Worm (Caenorhabditis elegans) whole organism, L4 larva: ENCODE results near the gene Y52E8A.3.

Experiments
- D1046.2 ChIP-seq: fragments of 200-800 bp; sonication (Bioruptor generic); IDR thresholded peaks from 2 replicates; pipeline ENCODE4 v1.3.6; 2022; ENCODE audit warnings: missing genetic modification characterization, missing compliant biosample characterization
- F44E2.7 ChIP-seq: fragments of 200-800 bp; sonication (Bioruptor generic); IDR thresholded peaks from 2 replicates; pipeline ENCODE4 v2.1.2; 2022; ENCODE audit warnings: missing genetic modification characterization, missing compliant biosample characterization
- R02D3.7 ChIP-seq: fragments of 150-350 bp; sonication (generic microtip); optimal IDR thresholded peaks from 3 replicates; lab custom pipeline; 2014; ENCODE audit warnings: missing biosample characterization, missing genetic modification characterization
- T20F7.1 ChIP-seq: fragments of 200-800 bp; sonication (Bioruptor generic); optimal IDR thresholded peaks from 2 replicates; lab custom pipeline; 2018; ENCODE audit warnings: mild to moderate bottlenecking, missing genetic modification characterization, missing compliant biosample characterization
- T26A8.4 ChIP-seq: fragments of 200-800 bp; sonication (Bioruptor generic); IDR thresholded peaks from 2 replicates; pipeline ENCODE4 v1.3.6; 2022; ENCODE audit warnings: missing genetic modification characterization, missing compliant biosample characterization
- Y5F2A.4 ChIP-seq: fragments of 200-800 bp; sonication (Bioruptor generic); optimal IDR thresholded peaks from 2 replicates; lab custom pipeline; 2018; ENCODE audit warnings: mild to moderate bottlenecking, missing genetic modification characterization, missing compliant biosample characterization
- ceh-28 ChIP-seq: fragments of 150-350 bp; optimal IDR thresholded peaks from 2 replicates; lab custom pipeline; 2014; ENCODE audit warnings: missing biosample characterization, missing genetic modification reagents, missing genetic modification characterization
- ces-1 ChIP-seq: fragments of 150-350 bp; sonication (generic microtip); optimal IDR thresholded peaks from 4 replicates; lab custom pipeline; 2014; ENCODE audit warnings: missing biosample characterization, missing genetic modification reagents, missing genetic modification characterization
- cey-2 ChIP-seq: sonication (generic microtip); optimal IDR thresholded peaks from 3 replicates; lab custom pipeline; 2017; ENCODE audit warnings: missing genetic modification characterization, mild to moderate bottlenecking, missing compliant biosample characterization, antibody characterized with exemption, borderline replicate concordance; ENCODE audit not compliant: insufficient read depth
- daf-12 ChIP-seq: fragments of 150-350 bp; optimal IDR thresholded peaks from 2 replicates; lab custom pipeline; 2014; ENCODE audit warnings: missing biosample characterization, missing genetic modification reagents, missing genetic modification characterization
- daf-16 ChIP-seq, 3 experiments: sonication (generic microtip); optimal IDR thresholded peaks; 2 replicates each; lab custom pipeline; 2016 to 2017; ENCODE audit warnings: missing genetic modification characterization in 3 of 3, missing genetic modification reagents in 3 of 3, mild to moderate bottlenecking in 2 of 3, missing compliant biosample characterization in 2 of 3, missing biosample characterization in 1 of 3, moderate library complexity in 1 of 3
- daf-8 ChIP-seq: fragments of 200-800 bp; sonication (Bioruptor generic); IDR thresholded peaks from 2 replicates; pipeline ENCODE4 v1.3.6; 2022; ENCODE audit warnings: missing genetic modification characterization, missing compliant biosample characterization
- dmd-9 ChIP-seq: fragments of 200-800 bp; sonication (Bioruptor generic); IDR thresholded peaks from 2 replicates; pipeline ENCODE4 v1.3.6; 2022; ENCODE audit warnings: missing genetic modification reagents, missing genetic modification characterization, missing compliant biosample characterization
- dpl-1 ChIP-seq: fragments of 150-350 bp; optimal IDR thresholded peaks from 2 replicates; lab custom pipeline; 2014; ENCODE audit warnings: missing biosample characterization, missing genetic modification reagents, missing genetic modification characterization
- gei-8 ChIP-seq: fragments of 200-800 bp; sonication (Bioruptor generic); optimal IDR thresholded peaks from 2 replicates; lab custom pipeline; 2018; ENCODE audit warnings: mild to moderate bottlenecking, missing genetic modification characterization, missing compliant biosample characterization
- hif-1 ChIP-seq, 2 experiments: sonication (generic microtip); optimal IDR thresholded peaks; 2 replicates each; lab custom pipeline; 2016 to 2017; ENCODE audit warnings: missing compliant biosample characterization in 2 of 2, missing genetic modification characterization in 2 of 2, missing genetic modification reagents in 2 of 2, missing genotype in 2 of 2, mild to moderate bottlenecking in 1 of 2
- hlh-11 ChIP-seq: fragments of 200-800 bp; sonication (Bioruptor generic); optimal IDR thresholded peaks from 2 replicates; lab custom pipeline; 2018; ENCODE audit warnings: mild to moderate bottlenecking, missing genetic modification characterization, missing compliant biosample characterization
- hlh-30 ChIP-seq: sonication (generic microtip); optimal IDR thresholded peaks from 2 replicates; lab custom pipeline; 2017; ENCODE audit warnings: antibody characterized with exemption, mild to moderate bottlenecking, missing genetic modification characterization, missing compliant biosample characterization; ENCODE audit not compliant: insufficient read depth
- lim-7 ChIP-seq: fragments of 200-800 bp; sonication (Bioruptor generic); IDR thresholded peaks from 2 replicates; pipeline ENCODE4 v1.3.6; 2022; ENCODE audit warnings: missing genetic modification characterization, missing compliant biosample characterization
- lin-13 ChIP-seq: fragments of 150-350 bp; optimal IDR thresholded peaks from 2 replicates; lab custom pipeline; 2014; ENCODE audit warnings: missing biosample characterization, missing genetic modification reagents, missing genetic modification characterization
- lin-29 ChIP-seq: fragments of 200-800 bp; sonication (Bioruptor generic); IDR thresholded peaks from 2 replicates; pipeline ENCODE4 v1.3.6; 2022; ENCODE audit warnings: missing genetic modification reagents, missing genetic modification characterization, missing compliant biosample characterization
- lin-38 ChIP-seq: fragments of 200-800 bp; sonication (Bioruptor generic); IDR thresholded peaks from 2 replicates; pipeline ENCODE4 v1.3.6; 2022; ENCODE audit warnings: missing genetic modification reagents, missing genetic modification characterization, missing compliant biosample characterization
- lin-39 ChIP-seq: fragments of 150-350 bp; optimal IDR thresholded peaks from 2 replicates; lab custom pipeline; 2014; ENCODE audit warnings: missing biosample characterization, missing genetic modification reagents, missing genetic modification characterization
- lir-3 ChIP-seq: sonication (generic microtip); optimal IDR thresholded peaks from 2 replicates; lab custom pipeline; 2016; ENCODE audit warnings: mild to moderate bottlenecking, missing genetic modification characterization, missing compliant biosample characterization
- madf-9 ChIP-seq: fragments of 200-800 bp; sonication (Bioruptor generic); conservative IDR thresholded peaks from 2 replicates; pipeline ENCODE4 v1.3.6; 2022; ENCODE audit warnings: missing genetic modification reagents, missing genetic modification characterization, missing compliant biosample characterization
- mdt-29 ChIP-seq: fragments of 200-800 bp; sonication (Bioruptor generic); IDR thresholded peaks from 2 replicates; pipeline ENCODE4 v1.3.6; 2022; ENCODE audit warnings: missing genetic modification reagents, missing genetic modification characterization, missing compliant biosample characterization
- mep-1 ChIP-seq: fragments of 150-350 bp; sonication (generic microtip); optimal IDR thresholded peaks from 3 replicates; lab custom pipeline; 2014; ENCODE audit warnings: missing biosample characterization, missing genetic modification characterization
- nhr-10 ChIP-seq: fragments of 150-350 bp; optimal IDR thresholded peaks from 2 replicates; lab custom pipeline; 2014; ENCODE audit warnings: missing biosample characterization, missing genetic modification characterization
- nhr-11 ChIP-seq: fragments of 150-350 bp; optimal IDR thresholded peaks from 2 replicates; lab custom pipeline; 2014; ENCODE audit warnings: missing biosample characterization, missing genetic modification characterization
- nhr-77 ChIP-seq: fragments of 150-350 bp; optimal IDR thresholded peaks from 2 replicates; lab custom pipeline; 2014; ENCODE audit warnings: missing biosample characterization, missing genetic modification characterization
- pha-4 ChIP-seq, 2 experiments: fragments of 150-350 bp in 1 of 2; fragments of 200-800 bp in 1 of 2; sonication (Bioruptor generic) in 1 of 2; IDR thresholded peaks in 1 of 2; optimal IDR thresholded peaks in 1 of 2; 2 replicates each; pipeline versions ENCODE4 v1.3.6 to Lab custom; 2014 to 2022; ENCODE audit warnings: missing genetic modification characterization in 2 of 2, missing genetic modification reagents in 2 of 2, missing biosample characterization in 1 of 2, missing compliant biosample characterization in 1 of 2
- saeg-2 ChIP-seq: fragments of 200-800 bp; sonication (Bioruptor generic); IDR thresholded peaks from 2 replicates; pipeline ENCODE4 v1.3.6; 2022; ENCODE audit warnings: missing genetic modification reagents, missing genetic modification characterization, missing compliant biosample characterization
- set-16 ChIP-seq: fragments of 200-800 bp; sonication (Bioruptor generic); IDR thresholded peaks from 2 replicates; pipeline ENCODE4 v1.3.6; 2022; ENCODE audit warnings: missing genetic modification reagents, missing genetic modification characterization, missing compliant biosample characterization
- skn-1 ChIP-seq: fragments of 150-350 bp; optimal IDR thresholded peaks from 2 replicates; lab custom pipeline; 2014; ENCODE audit warnings: missing biosample characterization, missing genetic modification characterization
- unc-62 ChIP-seq, 3 experiments: fragments of 150-350 bp in 1 of 3; sonication (generic microtip); optimal IDR thresholded peaks in 2 of 3; peaks in 1 of 3; 1 replicate in 1 of 3; 2 replicates in 2 of 3; lab custom pipeline; 2014 to 2017; ENCODE audit warnings: missing biosample characterization in 3 of 3, missing genetic modification characterization in 3 of 3, missing genetic modification reagents in 3 of 3, missing genotype in 1 of 3
- zag-1 ChIP-seq: fragments of 150-350 bp; optimal IDR thresholded peaks from 2 replicates; lab custom pipeline; 2014; ENCODE audit warnings: missing biosample characterization, missing genetic modification characterization
- zfp-2 ChIP-seq: sonication (generic microtip); optimal IDR thresholded peaks from 2 replicates; lab custom pipeline; 2016; ENCODE audit warnings: mild to moderate bottlenecking, missing genetic modification characterization, missing compliant biosample characterization
- zfp-3 ChIP-seq: fragments of 200-800 bp; sonication (Bioruptor generic); conservative IDR thresholded peaks from 2 replicates; pipeline ENCODE4 v1.3.6; 2022; ENCODE audit warnings: missing genetic modification reagents, missing genetic modification characterization, missing compliant biosample characterization
- ztf-11 ChIP-seq: fragments of 150-350 bp; optimal IDR thresholded peaks from 2 replicates; lab custom pipeline; 2014; ENCODE audit warnings: missing biosample characterization, missing genetic modification characterization

Gene Y52E8A.3

ce11 chrII:4306921-4307630 is at the start of gene Y52E8A.3:
Gene Y52E8A.3 (minus strand): TSS chrII:4306971.
- peak in 1 of 2 experiments; percentile 91 for TF ChIP-seq unc-62 (GFP tag; optimal IDR thresholded peaks at IDR 0.05 in 1 of 2; lab: Kevin White, UChicago)
- TF ChIP-seq unc-62 (tag; optimal IDR thresholded peaks at IDR 0.05; lab: Kevin White, UChicago), result no peak
- TF ChIP-seq daf-16 (GFP tag; optimal IDR thresholded peaks at IDR 0.05; lab: Kevin White, UChicago), result no peak
- peak; percentile 60 for TF ChIP-seq daf-16 (tag; optimal IDR thresholded peaks at IDR 0.05; lab: Kevin White, UChicago)
- no peak for TF ChIP-seq set-16
- no peak for TF ChIP-seq zag-1 (tag; lab: Kevin White, UChicago)
- no peak for TF ChIP-seq madf-9 (GFP tag; lab: Robert Waterston, UW)
- no peak for TF ChIP-seq ces-1 (GFP tag; lab: Kevin White, UChicago)

- TF ChIP-seq daf-12 (tag; lab: Kevin White, UChicago), result no peak
- no peak for TF ChIP-seq zfp-3 (GFP tag; lab: Robert Waterston, UW)
- TF ChIP-seq gei-8, result no peak
- TF ChIP-seq mdt-29 (GFP tag; lab: Robert Waterston, UW), result no peak
- no peak for TF ChIP-seq lin-38 (GFP tag; lab: Robert Waterston, UW)
- no peak for TF ChIP-seq zfp-2 (tag; lab: Kevin White, UChicago)
- TF ChIP-seq ces-1 (GFP tag; lab: Kevin White, UChicago), result no peak
- no peak for TF ChIP-seq lir-3
- TF ChIP-seq ceh-28 (tag; lab: Kevin White, UChicago), result no peak
- no peak for TF ChIP-seq lin-13 (GFP tag; lab: Kevin White, UChicago)
- no peak for TF ChIP-seq D1046.2 (GFP tag; lab: Robert Waterston, UW)
- no peak for TF ChIP-seq lin-39 (tag; lab: Kevin White, UChicago)
- no peak for TF ChIP-seq hif-1 (tag; optimal IDR thresholded peaks at IDR 0.05; lab: Kevin White, UChicago)
- TF ChIP-seq lin-29 (GFP tag; lab: Robert Waterston, UW), result no peak
- no peak for TF ChIP-seq pha-4 (GFP tag; IDR thresholded peaks at IDR 0.05; lab: Robert Waterston, UW)
- no peak for TF ChIP-seq pha-4 (tag; optimal IDR thresholded peaks at IDR 0.05; lab: Kevin White, UChicago)
- TF ChIP-seq saeg-2 (GFP tag; lab: Robert Waterston, UW), result no peak
Observed at ce11 chrII:4355217-4355616, 48.4 kb upstream of the Y52E8A.3 start, which contains the start of the genes H20J04.7 and H20J04.1. Gene H20J04.7 (minus strand): TSS chrII:4355317. Gene H20J04.1 (plus strand): TSS chrII:4355613.

- TF ChIP-seq F44E2.7 (no peak), nhr-77 (tag; lab: Kevin White, UChicago) (no peak), dpl-1 (GFP tag; lab: Kevin White, UChicago) (no peak), Y5F2A.4 (GFP tag; lab: Kevin White, UChicago) (no peak), ztf-11 (tag; lab: Kevin White, UChicago) (no peak), hlh-30 (tag; lab: Kevin White, UChicago) (no peak), daf-16 (GFP tag; optimal IDR thresholded peaks at IDR 0.05; lab: Kevin White, UChicago) (no peak), daf-16 (tag; optimal IDR thresholded peaks at IDR 0.05; lab: Kevin White, UChicago) (no peak), hif-1 (tag; optimal IDR thresholded peaks at IDR 0.05; lab: Kevin White, UChicago) (no peak), skn-1 (tag; lab: Kevin White, UChicago) (no peak), madf-9 (GFP tag; lab: Robert Waterston, UW) (no peak)
- TF ChIP-seq, all 104 proteins: peak for 0
Observed at ce11 chrII:4350888-4351287, 44.1 kb upstream of the Y52E8A.3 start, which contains the start of gene H20J04.9. Gene H20J04.9 (plus strand): TSS chrII:4351188.

- TF ChIP-seq nhr-77 (tag; lab: Kevin White, UChicago) (no peak), set-16 (peak; percentile 81), unc-62 (GFP tag; optimal IDR thresholded peaks at IDR 0.05 in 1 of 2; lab: Kevin White, UChicago) (peak in 1 of 2 experiments; percentile 2), unc-62 (tag; optimal IDR thresholded peaks at IDR 0.05; lab: Kevin White, UChicago) (no peak)
- TF ChIP-seq, all 104 proteins: peak for 2
Observed at ce11 chrII:4344317-4344716, 37.5 kb upstream of the Y52E8A.3 start.

ce11 chrII:4341484-4341883 is 34.7 kb upstream of the Y52E8A.3 start:
- no peak for TF ChIP-seq T20F7.1 (GFP tag; lab: Kevin White, UChicago)
- no peak for TF ChIP-seq T26A8.4 (GFP tag; lab: Robert Waterston, UW)
- TF ChIP-seq daf-12 (tag; lab: Kevin White, UChicago), result no peak
- TF ChIP-seq hlh-11 (tag; lab: Kevin White, UChicago), result no peak
- TF ChIP-seq set-16, result no peak
- TF ChIP-seq R02D3.7 (tag; lab: Kevin White, UChicago), result no peak
- TF ChIP-seq mep-1 (tag; lab: Kevin White, UChicago), result no peak
- no peak for TF ChIP-seq nhr-10
- no peak for TF ChIP-seq daf-8 (GFP tag; lab: Robert Waterston, UW)
- no peak for TF ChIP-seq nhr-11 (tag; lab: Kevin White, UChicago)
- TF ChIP-seq lin-39 (tag; lab: Kevin White, UChicago), result no peak
- no peak for TF ChIP-seq cey-2 (tag; lab: Kevin White, UChicago)
- TF ChIP-seq lim-7 (GFP tag; lab: Robert Waterston, UW), result no peak
- no peak for TF ChIP-seq dmd-9 (GFP tag; lab: Robert Waterston, UW)
- TF ChIP-seq dpl-1 (GFP tag; lab: Kevin White, UChicago), result no peak
